Fruit fly (Drosophila melanogaster) whole organism, embryonic: ENCODE measurements around the gene corto.

Source experiments
- CG11085 ChIP-seq: fragments of 200-800 bp; sonication (Bioruptor generic); IDR thresholded peaks from 2 replicates; pipeline ENCODE4 v1.3.6; 2022; ENCODE audit warnings: missing biosample characterization, missing genetic modification characterization
- CG11696 ChIP-seq: fragments of 200-800 bp; sonication (Bioruptor generic); IDR thresholded peaks from 2 replicates; pipeline ENCODE4 v1.3.6; 2022; ENCODE audit warnings: missing biosample characterization, missing genetic modification characterization
- CG13287 ChIP-seq: fragments of 200-800 bp; sonication (Bioruptor generic); IDR thresholded peaks from 2 replicates; pipeline ENCODE4 v1.3.6; 2022; ENCODE audit warnings: missing biosample characterization, missing genetic modification characterization; ENCODE audit not compliant: partially characterized antibody
- CG13296 ChIP-seq: fragments of 200-800 bp; sonication (Bioruptor generic); optimal IDR thresholded peaks from 3 replicates; lab custom pipeline; 2018; ENCODE audit warnings: missing biosample characterization, mild to moderate bottlenecking, missing genetic modification characterization
- CG13775 ChIP-seq: fragments of 200-800 bp; sonication (Bioruptor generic); optimal IDR thresholded peaks from 3 replicates; lab custom pipeline; 2017; ENCODE audit warnings: missing biosample characterization, mild to moderate bottlenecking, missing genetic modification characterization
- CG15011 ChIP-seq: fragments of 200-800 bp; sonication (Bioruptor generic); optimal IDR thresholded peaks from 3 replicates; lab custom pipeline; 2018; ENCODE audit warnings: missing biosample characterization, mild to moderate bottlenecking, missing genetic modification characterization
- CG1602 ChIP-seq: fragments of 200-800 bp; sonication (Bioruptor generic); optimal IDR thresholded peaks from 3 replicates; lab custom pipeline; 2016; ENCODE audit warnings: missing biosample characterization, missing genetic modification characterization
- CG18011 ChIP-seq: fragments of 200-800 bp; sonication (Bioruptor generic); optimal IDR thresholded peaks from 2 replicates; lab custom pipeline; 2017; ENCODE audit warnings: missing biosample characterization, missing genetic modification characterization, mild to moderate bottlenecking, moderate library complexity, missing genotype
- CG18262 ChIP-seq: fragments of 200-800 bp; optimal IDR thresholded peaks from 3 replicates; lab custom pipeline; 2019; ENCODE audit warnings: missing biosample characterization, mild to moderate bottlenecking, missing genetic modification characterization, moderate library complexity
- CG3163 ChIP-seq: fragments of 200-800 bp; sonication (Bioruptor generic); optimal IDR thresholded peaks from 3 replicates; lab custom pipeline; 2016; ENCODE audit warnings: missing biosample characterization, missing genetic modification characterization
- CG3726 ChIP-seq: fragments of 200-800 bp; sonication (Bioruptor generic); IDR thresholded peaks from 3 replicates; pipeline ENCODE4, ENCODE4 v1.3.6; 2022; ENCODE audit warnings: missing biosample characterization, missing genetic modification characterization
- CG4707 ChIP-seq: fragments of 200-800 bp; sonication (Bioruptor generic); optimal IDR thresholded peaks from 2 replicates; lab custom pipeline; 2018; ENCODE audit warnings: missing biosample characterization, mild to moderate bottlenecking, missing genetic modification characterization, moderate library complexity
- CG6254 ChIP-seq: fragments of 200-800 bp; sonication (Bioruptor generic); optimal IDR thresholded peaks from 3 replicates; lab custom pipeline; 2017; ENCODE audit warnings: mild to moderate bottlenecking, missing biosample characterization, missing genetic modification reagents, missing genetic modification characterization
- CG6654 ChIP-seq: fragments of 200-800 bp; sonication (Bioruptor generic); optimal IDR thresholded peaks from 2 replicates; lab custom pipeline; 2017; ENCODE audit warnings: missing biosample characterization, mild to moderate bottlenecking, missing genetic modification characterization
- CG7556 ChIP-seq: fragments of 200-800 bp; sonication (Bioruptor generic); optimal IDR thresholded peaks from 2 replicates; lab custom pipeline; 2017; ENCODE audit warnings: missing biosample characterization, mild to moderate bottlenecking, missing genetic modification characterization
- Dip3 ChIP-seq: fragments of 200-800 bp; sonication (Bioruptor generic); optimal IDR thresholded peaks from 3 replicates; lab custom pipeline; 2016; ENCODE audit warnings: missing biosample characterization, missing genetic modification characterization
- Dp ChIP-seq: fragments of 200-800 bp; sonication (Bioruptor generic); optimal IDR thresholded peaks from 2 replicates; lab custom pipeline; 2018; ENCODE audit warnings: missing biosample characterization, mild to moderate bottlenecking, missing genetic modification characterization, moderate library complexity
- Elba2 ChIP-seq: fragments of 200-800 bp; sonication (Bioruptor generic); optimal IDR thresholded peaks from 3 replicates; lab custom pipeline; 2016; ENCODE audit warnings: missing biosample characterization, missing genetic modification characterization
- Hmx ChIP-seq: fragments of 200-800 bp; sonication (Bioruptor generic); optimal IDR thresholded peaks from 2 replicates; lab custom pipeline; 2016; ENCODE audit warnings: missing biosample characterization, missing genetic modification characterization
- Jarid2 ChIP-seq: fragments of 200-800 bp; sonication (Bioruptor generic); optimal IDR thresholded peaks from 3 replicates; lab custom pipeline; 2017; ENCODE audit warnings: mild to moderate bottlenecking, missing biosample characterization, missing genetic modification reagents, missing genetic modification characterization
- Lhr ChIP-seq: fragments of 200-800 bp; sonication (Bioruptor generic); optimal IDR thresholded peaks from 3 replicates; lab custom pipeline; 2017; ENCODE audit warnings: mild to moderate bottlenecking, missing biosample characterization, missing genetic modification reagents, missing genetic modification characterization
- Lim3 ChIP-seq: fragments of 200-800 bp; sonication (Bioruptor generic); IDR thresholded peaks from 2 replicates; pipeline ENCODE4 v1.3.6; 2022; ENCODE audit warnings: missing biosample characterization, missing genetic modification characterization
- Max ChIP-seq: fragments of 200-800 bp; sonication (Bioruptor generic); optimal IDR thresholded peaks from 2 replicates; lab custom pipeline; 2016; ENCODE audit warnings: missing biosample characterization, mild to moderate bottlenecking, missing genetic modification characterization
- Pdp1 ChIP-seq, 2 experiments: fragments of 200-800 bp; sonication (Bioruptor generic); optimal IDR thresholded peaks; 3 replicates each; lab custom pipeline; 2016; ENCODE audit warnings: missing biosample characterization in 2 of 2, missing genetic modification characterization in 2 of 2, mild to moderate bottlenecking in 1 of 2, moderate library complexity in 1 of 2
- Sin3A ChIP-seq: fragments of >200 bp; optimal IDR thresholded peaks from 2 replicates; lab custom pipeline; 2018
- Sry-δ ChIP-seq: fragments of 200-800 bp; sonication (Bioruptor generic); optimal IDR thresholded peaks from 2 replicates; lab custom pipeline; 2016; ENCODE audit warnings: missing biosample characterization, missing genetic modification characterization
- Stat92E ChIP-seq, 3 experiments: fragments of >200 bp in 2 of 3; fragments of 200-800 bp in 1 of 3; sonication (Bioruptor generic) in 1 of 3; optimal IDR thresholded peaks; 2 replicates each; lab custom pipeline; 2017 to 2019; ENCODE audit warnings: missing biosample characterization in 3 of 3, missing genetic modification characterization in 3 of 3, mild to moderate bottlenecking in 1 of 3, moderate library complexity in 1 of 3
- Taf1 ChIP-seq: fragments of 200-800 bp; sonication (Bioruptor generic); IDR thresholded peaks from 2 replicates; pipeline ENCODE4 v1.3.6; 2022; ENCODE audit warnings: missing biosample characterization, missing genetic modification characterization
- Vsx1 ChIP-seq: fragments of 200-800 bp; sonication (Bioruptor generic); optimal IDR thresholded peaks from 2 replicates; lab custom pipeline; 2017; ENCODE audit warnings: missing biosample characterization, mild to moderate bottlenecking, missing genetic modification characterization, missing genetic modification reagents
- ato ChIP-seq: fragments of 200-800 bp; sonication (Bioruptor generic); IDR thresholded peaks from 2 replicates; pipeline ENCODE4 v1.3.6; 2022; ENCODE audit warnings: missing biosample characterization, missing genetic modification characterization; ENCODE audit not compliant: partially characterized antibody
- bsh ChIP-seq, 2 experiments: fragments of 200-800 bp; sonication (Bioruptor generic); optimal IDR thresholded peaks; 2 replicates each; lab custom pipeline; 2017 to 2018; ENCODE audit warnings: mild to moderate bottlenecking in 2 of 2, missing biosample characterization in 2 of 2, missing genetic modification characterization in 2 of 2, moderate library complexity in 1 of 2
- dati ChIP-seq: fragments of 200-800 bp; sonication (Bioruptor generic); IDR thresholded peaks from 2 replicates; pipeline ENCODE4 v1.3.6; 2022; ENCODE audit warnings: missing biosample characterization, missing genetic modification characterization
- eyg ChIP-seq: fragments of 200-800 bp; sonication (Bioruptor generic); optimal IDR thresholded peaks from 3 replicates; lab custom pipeline; 2016; ENCODE audit warnings: missing biosample characterization, missing genetic modification characterization
- gsb-n ChIP-seq: fragments of 200-800 bp; sonication (Bioruptor generic); optimal IDR thresholded peaks from 3 replicates; lab custom pipeline; 2018; ENCODE audit warnings: missing biosample characterization, mild to moderate bottlenecking, missing genetic modification characterization
- hkb ChIP-seq, 2 experiments: fragments of 200-800 bp in 1 of 2; fragments of >200 bp in 1 of 2; sonication (Bioruptor generic) in 1 of 2; IDR thresholded peaks in 1 of 2; optimal IDR thresholded peaks in 1 of 2; 2 replicates each; pipeline versions ENCODE4 v1.3.6 to Lab custom; 2017 to 2022; ENCODE audit warnings: missing biosample characterization in 1 of 2, missing genetic modification characterization in 1 of 2
- lov ChIP-seq, 2 experiments: fragments of 200-800 bp in 1 of 2; fragments of >200 bp in 1 of 2; sonication (Bioruptor generic) in 1 of 2; IDR thresholded peaks in 1 of 2; optimal IDR thresholded peaks in 1 of 2; 2 replicates in 1 of 2; 3 replicates in 1 of 2; pipeline versions ENCODE4 v1.3.6 to Lab custom; 2017 to 2022; ENCODE audit warnings: missing biosample characterization in 1 of 2, missing genetic modification characterization in 1 of 2
- nau ChIP-seq: fragments of 200-800 bp; sonication (Bioruptor generic); optimal IDR thresholded peaks from 3 replicates; lab custom pipeline; 2017; ENCODE audit warnings: missing biosample characterization, mild to moderate bottlenecking, missing genetic modification characterization, missing genetic modification reagents
- nerfin-1 ChIP-seq: fragments of 200-800 bp; sonication (Bioruptor generic); optimal IDR thresholded peaks from 3 replicates; lab custom pipeline; 2019; ENCODE audit warnings: missing biosample characterization, mild to moderate bottlenecking, missing genetic modification characterization, moderate library complexity
- otp ChIP-seq: fragments of 200-800 bp; sonication (Bioruptor generic); IDR thresholded peaks from 3 replicates; pipeline ENCODE4, ENCODE4 v1.3.6; 2022; ENCODE audit warnings: missing biosample characterization, missing genetic modification characterization
- pum ChIP-seq: fragments of 200-800 bp; sonication (Bioruptor generic); optimal IDR thresholded peaks from 2 replicates; lab custom pipeline; 2016; ENCODE audit warnings: missing biosample characterization, missing genetic modification characterization
- ranshi ChIP-seq: fragments of 200-800 bp; sonication (Bioruptor generic); IDR thresholded peaks from 2 replicates; pipeline ENCODE4 v1.3.6; 2022; ENCODE audit warnings: missing biosample characterization, missing genetic modification characterization
- rib ChIP-seq: fragments of 200-800 bp; sonication (Bioruptor generic); IDR thresholded peaks from 2 replicates; pipeline ENCODE4 v1.3.6; 2022; ENCODE audit warnings: missing biosample characterization, missing genetic modification characterization
- slp2 ChIP-seq: fragments of 200-800 bp; sonication (Bioruptor generic); optimal IDR thresholded peaks from 2 replicates; lab custom pipeline; 2016; ENCODE audit warnings: missing biosample characterization, missing genetic modification characterization
- sob ChIP-seq: fragments of 200-800 bp; sonication (Bioruptor generic); IDR thresholded peaks from 2 replicates; pipeline ENCODE4 v1.3.6; 2022; ENCODE audit warnings: missing biosample characterization, missing genetic modification characterization
- stc ChIP-seq: fragments of 200-800 bp; sonication (Bioruptor generic); IDR thresholded peaks from 2 replicates; pipeline ENCODE4 v1.3.6; 2022; ENCODE audit warnings: missing biosample characterization, missing genetic modification characterization
- unc-4 ChIP-seq: fragments of 200-800 bp; sonication (Bioruptor generic); IDR thresholded peaks from 2 replicates; pipeline ENCODE4 v1.3.6; 2022; ENCODE audit warnings: missing biosample characterization, missing genetic modification characterization; ENCODE audit not compliant: partially characterized antibody
- z ChIP-seq: fragments of 200-800 bp; sonication (Bioruptor generic); IDR thresholded peaks from 3 replicates; pipeline ENCODE4 v1.3.6; 2022; ENCODE audit warnings: missing biosample characterization, missing genetic modification characterization

Gene corto

dm6 chr3R:5042958-5043712 is 43.7 kb downstream of the corto start (continued):
- peak; percentile 53 for TF ChIP-seq Vsx1
- TF ChIP-seq CG6654, result peak; percentile 21
- peak; percentile 87 for TF ChIP-seq rib (GFP tag; lab: Robert Waterston, UW)
- TF ChIP-seq CG18011, result peak; percentile 47
- no peak for TF ChIP-seq slp2 (GFP tag; lab: Kevin White, UChicago)
- TF ChIP-seq CG15011 (GFP tag; lab: Kevin White, UChicago), result peak; percentile 75
- peak; percentile 25; the same call in 1 of the 3 replicates for TF ChIP-seq CG3726 (GFP tag; lab: Robert Waterston, UW)
- no peak for TF ChIP-seq CG11085
- TF ChIP-seq Lhr (GFP tag; lab: Kevin White, UChicago), result peak; percentile 37
- TF ChIP-seq Max (GFP tag; lab: Kevin White, UChicago), result no peak
- no peak for TF ChIP-seq dati
- TF ChIP-seq CG13296 (GFP tag; lab: Kevin White, UChicago), result peak; percentile 90
- TF ChIP-seq otp, result peak; percentile 79
- no peak for TF ChIP-seq Dp (GFP tag; lab: Kevin White, UChicago)
- no peak for TF ChIP-seq Sin3A
- TF ChIP-seq hkb (optimal IDR thresholded peaks at IDR 0.05; lab: Kevin White, UChicago), result no peak
- peak; percentile 79 for TF ChIP-seq hkb (GFP tag; IDR thresholded peaks at IDR 0.05; lab: Robert Waterston, UW)
- no peak for TF ChIP-seq Hmx (GFP tag; lab: Kevin White, UChicago)
- peak; percentile 73 for TF ChIP-seq CG13775
- TF ChIP-seq Elba2, result no peak
- TF ChIP-seq lov (optimal IDR thresholded peaks at IDR 0.05; lab: Kevin White, UChicago), result no peak
- TF ChIP-seq lov (GFP tag; IDR thresholded peaks at IDR 0.05; lab: Robert Waterston, UW), result no peak
- no peak; the same call in 1 of the 2 replicates for TF ChIP-seq CG13287 (GFP tag; lab: Robert Waterston, UW)
- peak in 1 of 3 experiments; percentile 22 for TF ChIP-seq Stat92E (GFP tag; optimal IDR thresholded peaks at IDR 0.05; lab: Kevin White, UChicago)
- peak; percentile 44 for TF ChIP-seq eyg (GFP tag; lab: Kevin White, UChicago)
- peak in 1 of 2 experiments; percentile 35 for TF ChIP-seq bsh (GFP tag; optimal IDR thresholded peaks at IDR 0.05; lab: Kevin White, UChicago)
- TF ChIP-seq CG7556 (GFP tag; lab: Kevin White, UChicago), result peak; percentile 48
- peak; percentile 54; the same call in 1 of the 2 replicates for TF ChIP-seq stc (GFP tag; lab: Robert Waterston, UW)
- TF ChIP-seq Sry-δ, result no peak
- TF ChIP-seq nau (GFP tag; lab: Kevin White, UChicago), result peak; percentile 50
- TF ChIP-seq CG6254 (GFP tag; lab: Kevin White, UChicago), result no peak
- TF ChIP-seq unc-4 (GFP tag; lab: Robert Waterston, UW), result no peak
- no peak for TF ChIP-seq pum (GFP tag; lab: Kevin White, UChicago)
- TF ChIP-seq ato (GFP tag; lab: Robert Waterston, UW), result no peak
- peak; percentile 25; the same call in 1 of the 2 replicates for TF ChIP-seq Taf1 (GFP tag; lab: Robert Waterston, UW)
- TF ChIP-seq Lim3 (GFP tag; lab: Robert Waterston, UW), result no peak
- TF ChIP-seq gsb-n (tag; lab: Kevin White, UChicago), result no peak
- TF ChIP-seq CG4707 (GFP tag; lab: Kevin White, UChicago), result peak; percentile 46
- TF ChIP-seq Dip3, result peak; percentile 31
- peak; percentile 30; the same call in 1 of the 3 replicates for TF ChIP-seq z (GFP tag; lab: Robert Waterston, UW)
- no peak for TF ChIP-seq nerfin-1 (tag; lab: Kevin White, UChicago)
- peak; percentile 43 for TF ChIP-seq Jarid2 (GFP tag; lab: Kevin White, UChicago)
- peak; percentile 34 for TF ChIP-seq CG18262 (tag; lab: Kevin White, UChicago)
- peak; percentile 44; the same call in 1 of the 2 replicates for TF ChIP-seq ranshi
- peak; percentile 29 for TF ChIP-seq CG3163 (GFP tag; lab: Kevin White, UChicago)
- peak; percentile 77 for TF ChIP-seq sob (GFP tag; lab: Robert Waterston, UW)
- TF ChIP-seq Pdp1 (GFP tag; optimal IDR thresholded peaks at IDR 0.05; lab: Kevin White, UChicago), result peak in 1 of 2 experiments; percentile 67
- peak; percentile 1 for TF ChIP-seq CG1602
- TF ChIP-seq CG11696, result 0 out of 2 replicates have a peak, but pooled peaks have one; percentile 23
